Fruit fly (Drosophila melanogaster): ENCODE results near the gene Gr93b.
A peak's percentile ranks its signal among the peaks of the same experiment; 100 is the strongest.

The Gr93b gene

DNA sequence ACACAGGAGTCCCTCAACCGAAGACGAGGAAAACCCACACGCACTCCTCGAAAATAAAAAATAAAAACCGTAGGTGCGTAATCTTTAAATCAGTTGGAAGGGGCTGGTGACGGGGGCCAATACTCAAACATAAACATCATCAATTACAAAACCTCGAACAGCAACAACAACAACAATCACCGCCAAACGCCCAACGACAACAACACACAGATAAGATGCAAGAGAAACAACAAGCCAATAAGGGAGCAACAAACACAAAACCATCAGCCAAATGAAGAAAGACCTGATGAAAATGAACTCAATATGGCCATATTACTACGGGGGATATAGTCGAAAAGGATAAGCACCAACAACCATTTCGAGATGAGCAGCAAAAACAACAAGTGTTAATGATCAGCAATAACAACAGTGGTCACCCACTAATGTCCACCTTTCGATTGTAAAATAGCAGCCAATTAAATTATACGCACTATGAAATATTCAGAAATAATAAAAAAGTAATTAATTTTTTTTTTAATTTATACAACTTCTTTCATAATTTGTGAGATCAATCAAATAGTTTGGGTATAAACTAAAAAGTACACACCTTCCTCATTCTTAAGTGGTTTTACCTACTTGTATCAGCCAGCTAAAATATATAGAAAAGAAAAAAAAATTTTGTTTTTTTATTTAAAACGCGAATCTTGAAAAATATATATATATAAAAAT, 19.7 kb downstream of the Gr93b start (continued):
- TF ChIP-seq lab (GFP tag; optimal IDR thresholded peaks at IDR 0.05) = peak; percentile 25
- peak; percentile 54 for TF ChIP-seq CG7839 (tag; optimal IDR thresholded peaks at IDR 0.05)
- TF ChIP-seq grn (GFP tag; optimal IDR thresholded peaks at IDR 0.05) = peak; percentile 88
- TF ChIP-seq CG13296 (GFP tag; optimal IDR thresholded peaks at IDR 0.05) = peak; percentile 29
- peak; percentile 5 for TF ChIP-seq Jarid2 (GFP tag; optimal IDR thresholded peaks at IDR 0.05)
- no peak for TF ChIP-seq bigmax (GFP tag; optimal IDR thresholded peaks at IDR 0.05)
- TF ChIP-seq CG11504 (tag; optimal IDR thresholded peaks at IDR 0.05) = peak; percentile 70
- TF ChIP-seq lola (GFP tag; optimal IDR thresholded peaks at IDR 0.05) = peak in 1 of 3 experiments; percentile 54
- TF ChIP-seq gsb-n (tag; optimal IDR thresholded peaks at IDR 0.05) = no peak
- peak; percentile 66 for TF ChIP-seq CG2712 (tag; optimal IDR thresholded peaks at IDR 0.05)
- TF ChIP-seq dmrt99B (tag; optimal IDR thresholded peaks at IDR 0.05) = peak; percentile 40
- TF ChIP-seq CG11093 (GFP tag; IDR thresholded peaks at IDR 0.05) = 0 out of 3 replicates have a peak, but pooled peaks have one; percentile 7
- TF ChIP-seq grau (tag; optimal IDR thresholded peaks at IDR 0.05) = peak; percentile 85
- peak; percentile 4 for TF ChIP-seq ind (GFP tag; optimal IDR thresholded peaks at IDR 0.05)
- peak; percentile 70 for TF ChIP-seq CG18262 (tag; optimal IDR thresholded peaks at IDR 0.05)
- no peak for TF ChIP-seq wor (GFP tag; IDR thresholded peaks at IDR 0.05)
- TF ChIP-seq nmo (GFP tag; optimal IDR thresholded peaks at IDR 0.05) = peak; percentile 37
- TF ChIP-seq CG4820 (GFP tag; optimal IDR thresholded peaks at IDR 0.05) = peak; percentile 2
- TF ChIP-seq CG10959 (GFP tag; IDR thresholded peaks at IDR 0.05) = peak; percentile 69
- TF ChIP-seq Hr51 (GFP tag; optimal IDR thresholded peaks at IDR 0.05) = peak in 1 of 2 experiments; percentile 41
- TF ChIP-seq CG10979 (tag; optimal IDR thresholded peaks at IDR 0.05) = peak; percentile 70
- peak; percentile 42 for TF ChIP-seq CG8924 (tag; optimal IDR thresholded peaks at IDR 0.05)
- peak; percentile 30 for TF ChIP-seq sens (GFP tag)
- no peak for TF ChIP-seq CG14965 (GFP tag; optimal IDR thresholded peaks at IDR 0.05; ENCODE audit: borderline replicate concordance)
- TF ChIP-seq CG14667 (GFP tag; IDR thresholded peaks at IDR 0.05) = no peak
- peak; percentile 10 for TF ChIP-seq Sox102F (GFP tag; optimal IDR thresholded peaks at IDR 0.05)
- TF ChIP-seq ken (GFP tag; IDR thresholded peaks at IDR 0.05) = no peak
- TF ChIP-seq CG18599 (GFP tag; optimal IDR thresholded peaks at IDR 0.05) = peak; percentile 11
- TF ChIP-seq Sox100B (GFP tag; optimal IDR thresholded peaks at IDR 0.05) = peak; percentile 63
- TF ChIP-seq sisA (GFP tag; IDR thresholded peaks at IDR 0.05) = peak; percentile 21; the same call in 1 of the 2 replicates

DNA sequence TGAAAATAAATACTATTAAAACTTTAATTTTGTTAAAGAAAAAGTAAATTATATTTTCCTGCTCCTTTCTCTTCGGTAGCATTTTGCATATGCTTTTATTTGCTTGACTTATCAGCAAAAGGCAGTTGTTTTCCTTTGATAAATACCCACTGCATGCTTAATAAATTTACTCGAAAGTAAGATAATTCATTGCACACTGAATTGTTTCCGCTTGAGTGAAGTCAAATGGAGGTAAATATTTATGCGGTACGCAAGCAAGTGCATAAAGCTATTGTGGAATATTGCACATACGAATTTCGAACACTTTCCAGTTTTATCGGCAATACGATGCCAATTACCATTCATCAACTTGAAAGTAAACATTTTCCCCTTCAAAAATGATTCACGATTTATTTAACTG, 20.5 kb downstream of the Gr93b start:
- TF ChIP-seq CG1233 (GFP tag; optimal IDR thresholded peaks at IDR 0.05) = peak; percentile 12
- peak; percentile 34 for TF ChIP-seq Blimp-1 (GFP tag; optimal IDR thresholded peaks at IDR 0.05)
- TF ChIP-seq cg (GFP tag; optimal IDR thresholded peaks at IDR 0.05) = no peak
- TF ChIP-seq ATbp (GFP tag; optimal IDR thresholded peaks at IDR 0.05) = peak; percentile 1
- TF ChIP-seq CG2202 (tag; optimal IDR thresholded peaks at IDR 0.05) = peak; percentile 25
- peak; percentile 13 for TF ChIP-seq Asciz (GFP tag; optimal IDR thresholded peaks at IDR 0.05)
- peak; percentile 6 for TF ChIP-seq CG15696 (tag; optimal IDR thresholded peaks at IDR 0.05)
- no peak for TF ChIP-seq dm (GFP tag; optimal IDR thresholded peaks at IDR 0.05)
- TF ChIP-seq CG4820 (GFP tag; optimal IDR thresholded peaks at IDR 0.05) = no peak
- no peak for TF ChIP-seq tna (GFP tag; IDR thresholded peaks at IDR 0.05; ENCODE audit: partially characterized antibody)
- no peak for TF ChIP-seq odd (GFP tag; optimal IDR thresholded peaks at IDR 0.05)
- no peak for TF ChIP-seq D (optimal IDR thresholded peaks at IDR 0.05)
- TF ChIP-seq D (GFP tag; optimal IDR thresholded peaks at IDR 0.05) = peak; percentile 1
- TF ChIP-seq org-1 (GFP tag; optimal IDR thresholded peaks at IDR 0.05) = no peak
- TF ChIP-seq CG12769 (tag; optimal IDR thresholded peaks at IDR 0.05) = no peak
- peak in 1 of 2 experiments; percentile 27 for TF ChIP-seq bsh (GFP tag; optimal IDR thresholded peaks at IDR 0.05)
- no peak for TF ChIP-seq CG2199 (GFP tag; IDR thresholded peaks at IDR 0.05)
- TF ChIP-seq twi (tag; optimal IDR thresholded peaks at IDR 0.05) = no peak
- TF ChIP-seq sens (GFP tag) = peak; percentile 63
- TF ChIP-seq fd64A (GFP tag; optimal IDR thresholded peaks at IDR 0.05) = peak; percentile 27
- TF ChIP-seq B-H1 (GFP tag; IDR thresholded peaks at IDR 0.05) = no peak
